Fruit fly (Drosophila melanogaster) whole organism, embryonic: ENCODE measurements around the gene Sec63.

Experiments
- ATbp ChIP-seq: fragments of 200-800 bp; sonication (Bioruptor generic); optimal IDR thresholded peaks from 2 replicates; lab custom pipeline; 2017; ENCODE audit warnings: missing biosample characterization, mild to moderate bottlenecking, missing genetic modification characterization, missing genetic modification reagents
- Adf1 ChIP-seq: fragments of 200-800 bp; sonication (Bioruptor generic); IDR thresholded peaks from 2 replicates; pipeline ENCODE4 v1.3.6; 2022; ENCODE audit warnings: missing biosample characterization, missing genetic modification characterization
- BEAF-32 ChIP-seq: fragments of 200-800 bp; sonication (Bioruptor generic); optimal IDR thresholded peaks from 3 replicates; lab custom pipeline; 2017; ENCODE audit warnings: missing biosample characterization, missing genetic modification characterization, mild to moderate bottlenecking, moderate library complexity, missing genetic modification reagents
- CG10979 ChIP-seq: fragments of 200-800 bp; sonication (Bioruptor generic); optimal IDR thresholded peaks from 2 replicates; lab custom pipeline; 2018; ENCODE audit warnings: missing biosample characterization, mild to moderate bottlenecking, missing genetic modification characterization, moderate library complexity
- CG11696 ChIP-seq: fragments of 200-800 bp; sonication (Bioruptor generic); IDR thresholded peaks from 2 replicates; pipeline ENCODE4 v1.3.6; 2022; ENCODE audit warnings: missing biosample characterization, missing genetic modification characterization
- CG13287 ChIP-seq: fragments of 200-800 bp; sonication (Bioruptor generic); IDR thresholded peaks from 2 replicates; pipeline ENCODE4 v1.3.6; 2022; ENCODE audit warnings: missing biosample characterization, missing genetic modification characterization; ENCODE audit not compliant: partially characterized antibody
- CG1603 ChIP-seq: fragments of 200-800 bp; sonication (Bioruptor generic); optimal IDR thresholded peaks from 2 replicates; lab custom pipeline; 2019; ENCODE audit warnings: missing biosample characterization, mild to moderate bottlenecking, missing genetic modification characterization, moderate library complexity
- CG17328 ChIP-seq: fragments of 200-800 bp; sonication (Bioruptor generic); IDR thresholded peaks from 2 replicates; pipeline ENCODE4 v1.3.6; 2022; ENCODE audit warnings: missing biosample characterization, missing genetic modification characterization
- CG17361 ChIP-seq: fragments of 200-800 bp; sonication (Bioruptor generic); IDR thresholded peaks from 3 replicates; pipeline ENCODE4 v1.3.6; 2022; ENCODE audit warnings: missing biosample characterization, missing genetic modification characterization
- CG17568 ChIP-seq: fragments of 200-800 bp; sonication (Bioruptor generic); optimal IDR thresholded peaks from 2 replicates; lab custom pipeline; 2018; ENCODE audit warnings: missing biosample characterization, mild to moderate bottlenecking, missing genetic modification characterization, moderate library complexity
- CG32532 ChIP-seq: fragments of 200-800 bp; sonication (Bioruptor generic); IDR thresholded peaks from 2 replicates; pipeline ENCODE4 v1.3.6; 2022; ENCODE audit warnings: missing biosample characterization, missing genetic modification characterization
- CG5245 ChIP-seq: fragments of 200-800 bp; sonication (Bioruptor generic); optimal IDR thresholded peaks from 3 replicates; lab custom pipeline; 2016; ENCODE audit warnings: missing biosample characterization, missing genetic modification characterization
- CG7372 ChIP-seq: fragments of 200-800 bp; sonication (Bioruptor generic); IDR thresholded peaks from 2 replicates; pipeline ENCODE4 v1.3.6; 2022; ENCODE audit warnings: missing biosample characterization, missing genetic modification characterization
- CG8281 ChIP-seq: fragments of 200-800 bp; sonication (Bioruptor generic); optimal IDR thresholded peaks from 2 replicates; lab custom pipeline; 2018; ENCODE audit warnings: missing biosample characterization, mild to moderate bottlenecking, missing genetic modification characterization, moderate library complexity
- CG8359 ChIP-seq: fragments of 200-800 bp; sonication (Bioruptor generic); optimal IDR thresholded peaks from 2 replicates; lab custom pipeline; 2017; ENCODE audit warnings: missing biosample characterization, mild to moderate bottlenecking, missing genetic modification characterization, borderline replicate concordance
- CG9797 ChIP-seq: fragments of 200-800 bp; sonication (Bioruptor generic); optimal IDR thresholded peaks from 3 replicates; lab custom pipeline; 2018; ENCODE audit warnings: missing biosample characterization, mild to moderate bottlenecking, missing genetic modification characterization
- CTCF ChIP-seq: fragments of 200-800 bp; sonication (Bioruptor generic); optimal IDR thresholded peaks from 2 replicates; lab custom pipeline; 2017; ENCODE audit warnings: missing biosample characterization, mild to moderate bottlenecking, missing genetic modification characterization, moderate library complexity
- Camta ChIP-seq: fragments of 200-800 bp; sonication (Bioruptor generic); optimal IDR thresholded peaks from 2 replicates; lab custom pipeline; 2016; ENCODE audit warnings: missing biosample characterization, missing genetic modification characterization
- Chrac-16 ChIP-seq: fragments of 200-800 bp; sonication (Bioruptor generic); optimal IDR thresholded peaks from 3 replicates; lab custom pipeline; 2016; ENCODE audit warnings: missing biosample characterization, missing genetic modification characterization
- Dp ChIP-seq: fragments of 200-800 bp; sonication (Bioruptor generic); optimal IDR thresholded peaks from 2 replicates; lab custom pipeline; 2018; ENCODE audit warnings: missing biosample characterization, mild to moderate bottlenecking, missing genetic modification characterization, moderate library complexity
- E2f1 ChIP-seq: fragments of 200-800 bp; sonication (Bioruptor generic); IDR thresholded peaks from 2 replicates; pipeline ENCODE4 v1.3.6; 2022; ENCODE audit warnings: missing biosample characterization, missing genetic modification characterization
- Fer2 ChIP-seq: fragments of 200-800 bp; sonication (Bioruptor generic); optimal IDR thresholded peaks from 2 replicates; lab custom pipeline; 2018; ENCODE audit warnings: missing biosample characterization, mild to moderate bottlenecking, missing genetic modification characterization, moderate library complexity
- Hmx ChIP-seq: fragments of 200-800 bp; sonication (Bioruptor generic); optimal IDR thresholded peaks from 2 replicates; lab custom pipeline; 2016; ENCODE audit warnings: missing biosample characterization, missing genetic modification characterization
- Hr39 ChIP-seq: fragments of >200 bp; optimal IDR thresholded peaks from 2 replicates; lab custom pipeline; 2017
- Myb ChIP-seq: fragments of 200-800 bp; sonication (Bioruptor generic); optimal IDR thresholded peaks from 2 replicates; lab custom pipeline; 2016; ENCODE audit warnings: missing biosample characterization, missing genetic modification characterization
- NC2α ChIP-seq: fragments of 200-800 bp; sonication (Bioruptor generic); optimal IDR thresholded peaks from 2 replicates; lab custom pipeline; 2016; ENCODE audit warnings: missing biosample characterization, missing genetic modification characterization
- Pdp1 ChIP-seq, 2 experiments: fragments of 200-800 bp; sonication (Bioruptor generic); optimal IDR thresholded peaks; 3 replicates each; lab custom pipeline; 2016; ENCODE audit warnings: missing biosample characterization in 2 of 2, missing genetic modification characterization in 2 of 2, mild to moderate bottlenecking in 1 of 2, moderate library complexity in 1 of 2
- Poxn ChIP-seq: fragments of 200-800 bp; sonication (Bioruptor generic); IDR thresholded peaks from 2 replicates; pipeline ENCODE4 v1.3.6; 2022; ENCODE audit warnings: missing biosample characterization, missing genetic modification characterization
- Tbp ChIP-seq: fragments of >200 bp; optimal IDR thresholded peaks from 2 replicates; lab custom pipeline; 2018; ENCODE audit warnings: missing biosample characterization, missing genetic modification characterization
- abd-A ChIP-seq: fragments of 200-800 bp; sonication (Bioruptor generic); optimal IDR thresholded peaks from 3 replicates; lab custom pipeline; 2019; ENCODE audit warnings: missing biosample characterization, mild to moderate bottlenecking, missing genetic modification characterization, moderate library complexity
- ac ChIP-seq: fragments of 200-800 bp; sonication (Bioruptor generic); optimal IDR thresholded peaks from 3 replicates; lab custom pipeline; 2017; ENCODE audit warnings: missing biosample characterization, mild to moderate bottlenecking, missing genetic modification characterization
- ara ChIP-seq: fragments of 200-800 bp; sonication (Bioruptor generic); IDR thresholded peaks from 2 replicates; pipeline ENCODE4 v1.3.6; 2022; ENCODE audit warnings: missing biosample characterization, missing genetic modification characterization
- btn ChIP-seq: fragments of 200-800 bp; sonication (Bioruptor generic); optimal IDR thresholded peaks from 2 replicates; lab custom pipeline; 2016; ENCODE audit warnings: missing biosample characterization, missing genetic modification characterization
- cwo ChIP-seq: fragments of 200-800 bp; sonication (Bioruptor generic); optimal IDR thresholded peaks from 3 replicates; lab custom pipeline; 2017; ENCODE audit warnings: missing biosample characterization, missing genetic modification characterization, mild to moderate bottlenecking, moderate library complexity, missing genetic modification reagents
- dan ChIP-seq: fragments of 200-800 bp; sonication (Bioruptor generic); IDR thresholded peaks from 2 replicates; pipeline ENCODE4 v1.3.6; 2022; ENCODE audit warnings: missing biosample characterization, missing genetic modification characterization
- dpn ChIP-seq, 2 experiments: fragments of 200-800 bp; sonication (Bioruptor generic); optimal IDR thresholded peaks; 3 replicates each; lab custom pipeline; 2016; ENCODE audit warnings: missing biosample characterization in 2 of 2, missing genetic modification characterization in 2 of 2
- emc ChIP-seq: fragments of 200-800 bp; sonication (Bioruptor generic); optimal IDR thresholded peaks from 2 replicates; lab custom pipeline; 2016; ENCODE audit warnings: missing biosample characterization, missing genetic modification characterization
- eyg ChIP-seq: fragments of 200-800 bp; sonication (Bioruptor generic); optimal IDR thresholded peaks from 3 replicates; lab custom pipeline; 2016; ENCODE audit warnings: missing biosample characterization, missing genetic modification characterization
- gcm ChIP-seq: fragments of 200-800 bp; sonication (Bioruptor generic); optimal IDR thresholded peaks from 2 replicates; lab custom pipeline; 2019; ENCODE audit warnings: missing biosample characterization, mild to moderate bottlenecking, missing genetic modification characterization, moderate library complexity
- hth ChIP-seq: fragments of >200 bp; optimal IDR thresholded peaks from 2 replicates; lab custom pipeline; 2017; ENCODE audit warnings: inconsistent platforms
- inv ChIP-seq: fragments of 200-800 bp; sonication (Bioruptor generic); IDR thresholded peaks from 2 replicates; pipeline ENCODE4 v1.3.6; 2022; ENCODE audit warnings: missing biosample characterization, missing genetic modification characterization; ENCODE audit not compliant: partially characterized antibody
- jing ChIP-seq: fragments of 200-800 bp; sonication (Bioruptor generic); optimal IDR thresholded peaks from 2 replicates; lab custom pipeline; 2018; ENCODE audit warnings: missing biosample characterization, mild to moderate bottlenecking, missing genetic modification characterization
- klu ChIP-seq: fragments of 200-800 bp; sonication (Bioruptor generic); IDR thresholded peaks from 2 replicates; pipeline ENCODE4 v1.3.6; 2022; ENCODE audit warnings: missing biosample characterization, missing genetic modification characterization
- knrl ChIP-seq: fragments of 200-800 bp; sonication (Bioruptor generic); IDR thresholded peaks from 3 replicates; pipeline ENCODE4 v1.3.6; 2022; ENCODE audit warnings: missing biosample characterization, missing genetic modification characterization; ENCODE audit not compliant: partially characterized antibody
- lilli ChIP-seq: fragments of 200-800 bp; sonication (Bioruptor generic); optimal IDR thresholded peaks from 3 replicates; lab custom pipeline; 2016; ENCODE audit warnings: missing biosample characterization, missing genetic modification characterization
- lmd ChIP-seq: fragments of 200-800 bp; sonication (Bioruptor generic); IDR thresholded peaks from 2 replicates; pipeline ENCODE4 v1.3.6; 2022; ENCODE audit warnings: missing biosample characterization, missing genetic modification characterization
- luna ChIP-seq: fragments of 200-800 bp; sonication (Bioruptor generic); optimal IDR thresholded peaks from 2 replicates; lab custom pipeline; 2016; ENCODE audit warnings: missing biosample characterization, missing genetic modification characterization
- org-1 ChIP-seq: fragments of 200-800 bp; sonication (Bioruptor generic); optimal IDR thresholded peaks from 2 replicates; lab custom pipeline; 2017; ENCODE audit warnings: missing biosample characterization, missing genetic modification characterization
- pan ChIP-seq, 4 experiments: fragments of >200 bp in 3 of 4; fragments of 200-800 bp in 1 of 4; sonication (Bioruptor generic) in 1 of 4; optimal IDR thresholded peaks in 3 of 4; IDR thresholded peaks in 1 of 4; 2 replicates each; pipeline versions ENCODE4 v1.3.6 to Lab custom; 2017 to 2022; ENCODE audit warnings: missing biosample characterization in 2 of 4, missing genetic modification characterization in 2 of 4, mixed read lengths in 1 of 4
- rib ChIP-seq: fragments of 200-800 bp; sonication (Bioruptor generic); IDR thresholded peaks from 2 replicates; pipeline ENCODE4 v1.3.6; 2022; ENCODE audit warnings: missing biosample characterization, missing genetic modification characterization
- ssp ChIP-seq: fragments of 200-800 bp; sonication (Bioruptor generic); IDR thresholded peaks from 2 replicates; pipeline ENCODE4 v1.3.6; 2022; ENCODE audit warnings: missing biosample characterization, missing genetic modification characterization
- unpg ChIP-seq: fragments of 200-800 bp; sonication (Bioruptor generic); optimal IDR thresholded peaks from 3 replicates; lab custom pipeline; 2018; ENCODE audit warnings: missing biosample characterization, mild to moderate bottlenecking, missing genetic modification characterization, moderate library complexity
- zfh1 ChIP-seq: fragments of 200-800 bp; sonication (Bioruptor generic); IDR thresholded peaks from 3 replicates; pipeline ENCODE4 v1.3.6; 2022; ENCODE audit warnings: missing biosample characterization, missing genetic modification characterization

Gene Sec63

DNA sequence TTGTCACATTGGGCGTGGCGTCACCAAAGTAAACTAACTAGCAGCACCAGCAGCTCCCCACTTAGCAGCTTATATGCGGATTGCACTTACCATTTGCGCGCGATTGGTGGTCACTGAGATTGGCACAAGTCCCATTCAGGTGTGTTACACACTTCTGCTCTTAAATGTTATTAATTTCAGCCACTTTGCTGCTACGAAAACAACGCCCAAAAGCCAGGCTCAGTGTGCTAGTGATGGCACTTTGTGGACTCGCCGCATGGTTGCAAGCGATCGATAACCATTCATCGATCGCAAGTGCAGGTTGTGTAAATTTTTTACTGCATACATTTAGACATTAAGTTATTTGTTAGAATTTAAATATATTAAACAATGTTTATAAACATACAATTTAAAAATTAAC is 25.4 kb upstream of the Sec63 start, which contains the start of the genes wrm1 and wrm2:
Gene wrm1, minus strand, starts transcription at position 237 of the 400 bp plus-strand sequence.
Gene wrm2, minus strand, starts transcription at position 237 of the 400 bp plus-strand sequence.
- TF ChIP-seq lilli (no peak), Poxn (GFP tag; lab: Robert Waterston, UW) (no peak), CG17328 (GFP tag; lab: Robert Waterston, UW) (no peak), lmd (GFP tag; lab: Robert Waterston, UW) (no peak), Myb (peak; percentile 28), dan (GFP tag; lab: Robert Waterston, UW) (no peak), unpg (GFP tag; lab: Kevin White, UChicago) (no peak), cwo (no peak), CG17361 (GFP tag; lab: Robert Waterston, UW) (no peak), org-1 (GFP tag; lab: Kevin White, UChicago) (no peak), zfh1 (GFP tag; lab: Robert Waterston, UW) (no peak), abd-A (tag; lab: Kevin White, UChicago) (no peak), NC2α (GFP tag; lab: Kevin White, UChicago) (no peak), eyg (GFP tag; lab: Kevin White, UChicago) (no peak), Adf1 (GFP tag; lab: Robert Waterston, UW) (no peak), rib (GFP tag; lab: Robert Waterston, UW) (no peak), CG10979 (peak; percentile 7), Tbp (GFP tag; lab: Kevin White, UChicago) (no peak), btn (no peak), CG1603 (tag; lab: Kevin White, UChicago) (peak; percentile 47), knrl (peak; percentile 56; the same call in 1 of the 3 replicates), inv (no peak), gcm (GFP tag; lab: Kevin White, UChicago) (peak; percentile 53), luna (GFP tag; lab: Kevin White, UChicago) (no peak), Hmx (no peak), CG8281 (no peak), Pdp1 (GFP tag; optimal IDR thresholded peaks at IDR 0.05; lab: Kevin White, UChicago) (no peak), jing (GFP tag; lab: Kevin White, UChicago) (no peak), dpn (GFP tag; optimal IDR thresholded peaks at IDR 0.05; lab: Kevin White, UChicago) (no peak), CG8359 (GFP tag; lab: Kevin White, UChicago) (no peak), CG9797 (GFP tag; lab: Kevin White, UChicago) (peak; percentile 25), Camta (GFP tag; lab: Kevin White, UChicago) (no peak), BEAF-32 (GFP tag; lab: Kevin White, UChicago) (peak; percentile 74), CG32532 (no peak), ATbp (GFP tag; lab: Kevin White, UChicago) (no peak), Chrac-16 (GFP tag; lab: Kevin White, UChicago) (no peak), CG7372 (GFP tag; lab: Robert Waterston, UW) (no peak), klu (GFP tag; lab: Robert Waterston, UW) (no peak), pan (optimal IDR thresholded peaks at IDR 0.05; lab: Kevin White, UChicago) (no peak), pan (GFP tag; optimal IDR thresholded peaks at IDR 0.05 in 1 of 2, IDR thresholded peaks at IDR 0.05 in 1 of 2) (no peak), ac (GFP tag; lab: Kevin White, UChicago) (no peak), CG11696 (GFP tag; lab: Robert Waterston, UW) (no peak), CG13287 (GFP tag; lab: Robert Waterston, UW) (peak; percentile 76), ara (GFP tag; lab: Robert Waterston, UW) (no peak), hth (lab: Kevin White, UChicago) (no peak), CG5245 (GFP tag; lab: Kevin White, UChicago) (no peak), Fer2 (tag; lab: Kevin White, UChicago) (no peak), ssp (GFP tag; lab: Robert Waterston, UW) (no peak), Hr39 (lab: Kevin White, UChicago) (no peak), E2f1 (GFP tag; lab: Robert Waterston, UW) (no peak), CTCF (GFP tag; lab: Kevin White, UChicago) (no peak), emc (GFP tag; lab: Kevin White, UChicago) (no peak), CG17568 (GFP tag; lab: Kevin White, UChicago) (no peak), Dp (GFP tag; lab: Kevin White, UChicago) (peak; percentile 34)
